Worm (Caenorhabditis elegans) whole organism, mixed stage, embryonic: Measurements from ENCODE around the gene C33G3.4.

Source experiments
- M03D4.4 ChIP-seq: sonication (generic microtip); optimal IDR thresholded peaks from 2 replicates; lab custom pipeline; 2017; ENCODE audit warnings: mild to moderate bottlenecking, missing genetic modification characterization, missing compliant biosample characterization
- bed-3 ChIP-seq: fragments of 200-800 bp; sonication (Bioruptor generic); optimal IDR thresholded peaks from 3 replicates; lab custom pipeline; 2018; ENCODE audit warnings: mild to moderate bottlenecking, missing genetic modification characterization, moderate library complexity, missing compliant biosample characterization
- blmp-1 ChIP-seq: fragments of 150-350 bp; optimal IDR thresholded peaks from 2 replicates; lab custom pipeline; 2014; ENCODE audit warnings: missing biosample characterization, missing genetic modification characterization
- ceh-39 ChIP-seq: fragments of 150-350 bp; optimal IDR thresholded peaks from 2 replicates; lab custom pipeline; 2014; ENCODE audit warnings: missing biosample characterization, missing genetic modification characterization
- ceh-43 ChIP-seq: fragments of 200-800 bp; sonication (Bioruptor generic); optimal IDR thresholded peaks from 2 replicates; lab custom pipeline; 2018; ENCODE audit warnings: mild to moderate bottlenecking, missing genetic modification characterization, moderate library complexity, missing compliant biosample characterization
- ceh-83 ChIP-seq: fragments of 200-800 bp; sonication (Bioruptor generic); optimal IDR thresholded peaks from 2 replicates; lab custom pipeline; 2018; ENCODE audit warnings: mild to moderate bottlenecking, missing genetic modification characterization, missing compliant biosample characterization
- ces-1 ChIP-seq: fragments of 150-350 bp; optimal IDR thresholded peaks from 2 replicates; lab custom pipeline; 2014; ENCODE audit warnings: missing biosample characterization, missing genetic modification reagents, missing genetic modification characterization
- cnd-1 ChIP-seq: fragments of 200-800 bp; sonication (Bioruptor generic); optimal IDR thresholded peaks from 2 replicates; lab custom pipeline; 2018; ENCODE audit warnings: mild to moderate bottlenecking, missing genetic modification characterization, missing compliant biosample characterization
- drap-1 ChIP-seq: fragments of 200-800 bp; sonication (Bioruptor generic); optimal IDR thresholded peaks from 3 replicates; lab custom pipeline; 2018; ENCODE audit warnings: mild to moderate bottlenecking, missing genetic modification characterization, missing compliant biosample characterization
- elt-1 ChIP-seq: sonication (generic microtip); optimal IDR thresholded peaks from 2 replicates; lab custom pipeline; 2017; ENCODE audit warnings: missing genetic modification characterization, mild to moderate bottlenecking, missing compliant biosample characterization, antibody characterized with exemption, moderate library complexity, borderline replicate concordance; ENCODE audit not compliant: insufficient read depth
- elt-3 ChIP-seq: fragments of 150-350 bp; optimal IDR thresholded peaks from 2 replicates; lab custom pipeline; 2014; ENCODE audit warnings: missing biosample characterization, missing genetic modification characterization
- flh-1 ChIP-seq: fragments of 200-800 bp; sonication (Bioruptor generic); optimal IDR thresholded peaks from 2 replicates; lab custom pipeline; 2018; ENCODE audit warnings: mild to moderate bottlenecking, missing genetic modification characterization, moderate library complexity, missing compliant biosample characterization
- ham-2 ChIP-seq: fragments of 200-800 bp; sonication (Bioruptor generic); optimal IDR thresholded peaks from 2 replicates; lab custom pipeline; 2018; ENCODE audit warnings: mild to moderate bottlenecking, missing genetic modification characterization, missing compliant biosample characterization
- hlh-1 ChIP-seq: fragments of 150-350 bp; optimal IDR thresholded peaks from 2 replicates; lab custom pipeline; 2014; ENCODE audit warnings: missing biosample characterization, missing genetic modification reagents, missing genetic modification characterization
- lin-13 ChIP-seq: fragments of 150-350 bp; optimal IDR thresholded peaks from 2 replicates; lab custom pipeline; 2014; ENCODE audit warnings: missing biosample characterization, missing genetic modification characterization
- lin-32 ChIP-seq: fragments of 200-800 bp; sonication (Bioruptor generic); optimal IDR thresholded peaks from 2 replicates; lab custom pipeline; 2018; ENCODE audit warnings: mild to moderate bottlenecking, missing genetic modification characterization, missing compliant biosample characterization
- lsy-2 ChIP-seq: fragments of 150-350 bp; optimal IDR thresholded peaks from 2 replicates; lab custom pipeline; 2014; ENCODE audit warnings: missing biosample characterization, missing genetic modification characterization
- mab-5 ChIP-seq: fragments of 150-350 bp; optimal IDR thresholded peaks from 2 replicates; lab custom pipeline; 2014; ENCODE audit warnings: missing biosample characterization, missing genetic modification characterization
- mep-1 ChIP-seq: fragments of 150-350 bp; optimal IDR thresholded peaks from 2 replicates; lab custom pipeline; 2017; ENCODE audit warnings: missing biosample characterization, missing genetic modification reagents, missing genetic modification characterization, inconsistent platforms
- mls-2 ChIP-seq: sonication (generic microtip); optimal IDR thresholded peaks from 2 replicates; lab custom pipeline; 2016; ENCODE audit warnings: mild to moderate bottlenecking, missing genetic modification characterization, moderate library complexity, missing compliant biosample characterization
- nhr-12 ChIP-seq: fragments of 150-350 bp; optimal IDR thresholded peaks from 2 replicates; lab custom pipeline; 2014; ENCODE audit warnings: missing biosample characterization, missing genetic modification characterization
- nhr-2 ChIP-seq: fragments of 150-350 bp; optimal IDR thresholded peaks from 2 replicates; lab custom pipeline; 2014; ENCODE audit warnings: missing biosample characterization, missing genetic modification characterization
- nhr-237 ChIP-seq: fragments of 150-350 bp; optimal IDR thresholded peaks from 2 replicates; lab custom pipeline; 2014; ENCODE audit warnings: missing biosample characterization, missing genetic modification characterization
- nhr-28 ChIP-seq: fragments of 150-350 bp; optimal IDR thresholded peaks from 2 replicates; lab custom pipeline; 2014; ENCODE audit warnings: missing biosample characterization, missing genetic modification characterization
- nhr-76 ChIP-seq: sonication (generic microtip); optimal IDR thresholded peaks from 2 replicates; lab custom pipeline; 2017; ENCODE audit warnings: missing biosample characterization, missing genetic modification characterization
- pha-4 ChIP-seq: fragments of 150-350 bp; optimal IDR thresholded peaks from 2 replicates; lab custom pipeline; 2018; ENCODE audit warnings: missing biosample characterization, missing genetic modification reagents, missing genetic modification characterization
- sem-2 ChIP-seq: fragments of 200-800 bp; sonication (Bioruptor generic); optimal IDR thresholded peaks from 2 replicates; lab custom pipeline; 2018; ENCODE audit warnings: mild to moderate bottlenecking, missing genetic modification characterization, missing compliant biosample characterization
- snpc-4 ChIP-seq: fragments of 150-350 bp; optimal IDR thresholded peaks from 2 replicates; lab custom pipeline; 2014; ENCODE audit warnings: missing biosample characterization, missing genetic modification characterization
- sptf-1 ChIP-seq: sonication (generic microtip); optimal IDR thresholded peaks from 2 replicates; lab custom pipeline; 2017; ENCODE audit warnings: mild to moderate bottlenecking, missing genetic modification characterization, moderate library complexity, missing compliant biosample characterization
- tbx-8 ChIP-seq: fragments of 200-800 bp; sonication (Bioruptor generic); optimal IDR thresholded peaks from 2 replicates; lab custom pipeline; 2018; ENCODE audit warnings: mild to moderate bottlenecking, missing genetic modification characterization, moderate library complexity, missing compliant biosample characterization
- unc-120 ChIP-seq: sonication (generic microtip); optimal IDR thresholded peaks from 2 replicates; lab custom pipeline; 2017; ENCODE audit warnings: missing genetic modification characterization, missing compliant biosample characterization; ENCODE audit not compliant: poor library complexity, severe bottlenecking
- unc-39 ChIP-seq: fragments of 150-350 bp; optimal IDR thresholded peaks from 2 replicates; lab custom pipeline; 2014; ENCODE audit warnings: missing biosample characterization, missing genetic modification characterization
- unc-62 ChIP-seq: fragments of 150-350 bp; optimal IDR thresholded peaks from 2 replicates; lab custom pipeline; 2014; ENCODE audit warnings: missing biosample characterization, missing genetic modification reagents, missing genetic modification characterization
- zip-8 ChIP-seq: fragments of 150-350 bp; optimal IDR thresholded peaks from 2 replicates; lab custom pipeline; 2014; ENCODE audit warnings: missing biosample characterization, missing genetic modification characterization
- ztf-11 ChIP-seq: fragments of 150-350 bp; optimal IDR thresholded peaks from 2 replicates; lab custom pipeline; 2014; ENCODE audit warnings: missing biosample characterization, missing genetic modification characterization

C33G3.4 gene

DNA sequence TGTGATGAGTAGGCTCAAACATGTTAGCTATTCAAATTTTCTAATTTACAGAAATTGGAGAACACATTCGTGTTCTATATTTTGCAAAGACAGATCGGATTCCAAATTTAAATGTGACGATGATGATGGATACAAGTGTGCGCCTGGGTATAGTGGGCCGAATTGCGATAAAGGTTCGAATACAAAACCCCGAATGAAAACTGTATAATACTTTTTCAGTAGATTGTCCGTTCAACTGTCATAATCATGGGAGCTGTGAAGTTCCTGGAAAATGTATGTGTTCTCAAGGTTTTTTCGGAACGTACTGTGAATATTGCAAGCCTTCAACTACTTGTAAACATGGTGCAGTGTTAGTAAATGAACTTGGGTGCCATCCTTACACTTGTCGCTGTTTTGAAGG lies 20.0 kb downstream of the C33G3.4 start:
- TF ChIP-seq snpc-4 (tag; lab: Kevin White, UChicago) (no peak), sem-2 (GFP tag; lab: Kevin White, UChicago) (no peak), zip-8 (tag; lab: Kevin White, UChicago) (no peak)

DNA sequence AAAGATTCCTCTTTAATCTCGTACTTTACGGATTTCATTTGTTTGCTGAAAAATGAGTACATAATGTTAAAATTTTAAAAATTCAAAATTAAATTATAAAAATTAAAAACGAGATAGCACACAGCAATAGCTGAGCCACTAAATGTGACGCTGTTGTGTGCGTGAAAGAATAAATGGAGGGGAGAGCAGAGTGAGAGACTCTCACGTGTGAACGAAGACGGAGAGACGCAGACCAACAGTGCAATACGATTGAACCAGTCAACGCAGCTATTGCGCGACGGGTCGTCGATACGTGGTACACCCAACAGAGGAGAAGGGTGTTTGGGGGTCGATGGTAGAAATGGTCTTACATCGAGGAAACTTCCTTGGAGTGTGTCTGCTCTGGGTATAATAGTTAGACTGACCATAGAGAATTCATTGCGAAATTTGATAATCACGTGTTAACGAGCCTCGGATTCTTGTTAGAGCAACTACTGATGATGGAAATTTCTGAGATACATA lies 27.7 kb downstream of the C33G3.4 start, which contains the start of gene F16B12.4:
Gene F16B12.4 (minus strand): TSS at position 51 of the 501 bp plus-strand sequence.
- peak; percentile 14 for TF ChIP-seq pha-4
- TF ChIP-seq unc-62 (GFP tag; lab: Kevin White, UChicago) = no peak

DNA sequence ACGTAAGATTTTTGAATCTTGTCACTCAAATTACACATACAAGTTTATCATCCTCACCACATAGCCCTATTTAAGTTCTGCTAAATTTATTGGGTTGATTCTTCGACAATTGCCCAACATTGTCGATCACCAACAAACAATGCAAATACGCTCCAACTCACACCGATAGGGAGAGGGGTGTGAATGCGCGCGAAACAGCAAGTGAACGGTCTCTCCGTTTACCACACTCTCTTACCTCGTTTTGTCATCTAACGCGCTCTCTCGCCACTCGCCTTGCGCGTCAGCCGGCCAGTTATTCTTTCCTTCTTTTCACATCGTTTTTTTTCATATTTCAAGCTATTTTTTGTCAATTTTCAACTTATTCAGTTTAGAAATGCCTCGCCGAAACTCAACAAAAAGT lies 31.0 kb downstream of the C33G3.4 start, which contains the start of gene F16B12.6:
Gene F16B12.6 (plus strand): TSS at position 331 of the 400 bp plus-strand sequence.
- no peak for TF ChIP-seq elt-3 (tag; lab: Kevin White, UChicago)
- TF ChIP-seq nhr-76 (tag; lab: Kevin White, UChicago) = no peak
- TF ChIP-seq cnd-1 (tag; lab: Kevin White, UChicago) = no peak
- TF ChIP-seq ces-1 = peak; percentile 39
- TF ChIP-seq elt-1 (tag; lab: Kevin White, UChicago) = no peak
- TF ChIP-seq mab-5 (tag; lab: Kevin White, UChicago) = no peak
- TF ChIP-seq ztf-11 (tag; lab: Kevin White, UChicago) = no peak
- no peak for TF ChIP-seq ceh-43 (GFP tag; lab: Kevin White, UChicago)
- no peak for TF ChIP-seq snpc-4 (tag; lab: Kevin White, UChicago)
- TF ChIP-seq tbx-8 (GFP tag; lab: Kevin White, UChicago) = peak; percentile 26
- no peak for TF ChIP-seq ceh-83 (GFP tag; lab: Kevin White, UChicago)
- no peak for TF ChIP-seq blmp-1 (tag; lab: Kevin White, UChicago)
- TF ChIP-seq mep-1 (tag; lab: Kevin White, UChicago) = peak; percentile 86
- peak; percentile 26 for TF ChIP-seq mls-2 (tag; lab: Kevin White, UChicago)
- no peak for TF ChIP-seq zip-8 (tag; lab: Kevin White, UChicago)
- TF ChIP-seq lin-32 (GFP tag; lab: Kevin White, UChicago) = no peak
- TF ChIP-seq hlh-1 (tag; lab: Kevin White, UChicago) = peak; percentile 75
- TF ChIP-seq unc-62 (GFP tag; lab: Kevin White, UChicago) = peak; percentile 52
- TF ChIP-seq lin-13 = peak; percentile 87
- TF ChIP-seq flh-1 (GFP tag; lab: Kevin White, UChicago) = no peak
- peak; percentile 57 for TF ChIP-seq nhr-237 (tag; lab: Kevin White, UChicago)
- peak; percentile 93 for TF ChIP-seq pha-4
- TF ChIP-seq nhr-12 (tag; lab: Kevin White, UChicago) = no peak
- peak; percentile 58 for TF ChIP-seq nhr-2 (tag; lab: Kevin White, UChicago)
- TF ChIP-seq drap-1 (GFP tag; lab: Kevin White, UChicago) = peak; percentile 15
- no peak for TF ChIP-seq nhr-28
- TF ChIP-seq M03D4.4 (tag; lab: Kevin White, UChicago) = peak; percentile 21
- TF ChIP-seq unc-120 (tag; lab: Kevin White, UChicago) = peak; percentile 32
- no peak for TF ChIP-seq ham-2
- TF ChIP-seq sptf-1 (tag; lab: Kevin White, UChicago) = peak; percentile 65
- no peak for TF ChIP-seq sem-2 (GFP tag; lab: Kevin White, UChicago)
- peak; percentile 72 for TF ChIP-seq lsy-2 (tag; lab: Kevin White, UChicago)
- TF ChIP-seq unc-39 (tag; lab: Kevin White, UChicago) = no peak
- TF ChIP-seq bed-3 = no peak
- TF ChIP-seq ceh-39 (tag; lab: Kevin White, UChicago) = peak; percentile 94

DNA sequence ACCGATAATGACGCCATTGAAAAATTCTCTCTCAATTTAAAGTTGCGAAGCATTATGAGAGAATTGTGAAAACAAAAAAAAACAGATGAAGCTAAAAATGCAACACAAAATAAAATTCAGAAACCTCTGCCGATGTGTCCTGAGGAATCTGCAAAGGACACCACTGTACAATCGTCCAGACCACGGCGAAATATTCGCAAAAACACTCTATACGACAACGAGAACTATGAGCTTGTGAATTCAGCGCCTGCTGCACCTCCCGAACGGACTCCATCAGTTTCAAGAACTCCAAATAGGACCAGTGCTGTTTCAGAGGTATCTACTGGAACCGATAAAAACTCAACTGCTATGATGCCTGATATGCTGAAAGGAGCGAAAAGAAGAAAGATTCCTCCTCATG lies 31.5 kb downstream of the C33G3.4 start:
- no peak for TF ChIP-seq ceh-43 (GFP tag; lab: Kevin White, UChicago)
- no peak for TF ChIP-seq ces-1
- no peak for TF ChIP-seq nhr-76 (tag; lab: Kevin White, UChicago)
- TF ChIP-seq lin-32 (GFP tag; lab: Kevin White, UChicago) = no peak
- no peak for TF ChIP-seq hlh-1 (tag; lab: Kevin White, UChicago)
- no peak for TF ChIP-seq flh-1 (GFP tag; lab: Kevin White, UChicago)
- no peak for TF ChIP-seq drap-1 (GFP tag; lab: Kevin White, UChicago)
- TF ChIP-seq M03D4.4 (tag; lab: Kevin White, UChicago) = no peak
- TF ChIP-seq mls-2 (tag; lab: Kevin White, UChicago) = no peak
- TF ChIP-seq ham-2 = no peak
- TF ChIP-seq ztf-11 (tag; lab: Kevin White, UChicago) = no peak
- TF ChIP-seq unc-62 (GFP tag; lab: Kevin White, UChicago) = no peak
- no peak for TF ChIP-seq snpc-4 (tag; lab: Kevin White, UChicago)
- no peak for TF ChIP-seq zip-8 (tag; lab: Kevin White, UChicago)
- TF ChIP-seq unc-39 (tag; lab: Kevin White, UChicago) = no peak
- no peak for TF ChIP-seq lin-13
- TF ChIP-seq unc-120 (tag; lab: Kevin White, UChicago) = no peak
- TF ChIP-seq lsy-2 (tag; lab: Kevin White, UChicago) = no peak
